Worm (Caenorhabditis elegans) whole organism, young adult: ENCODE data around the gene chca-1.

Experiments used
- hrde-1 ChIP-seq: sonication (generic microtip); optimal IDR thresholded peaks from 2 replicates; lab custom pipeline; 2016; ENCODE audit warnings: missing genetic modification characterization, mild to moderate bottlenecking, missing compliant biosample characterization, moderate library complexity, missing genotype, missing genetic modification reagents, borderline replicate concordance
- let-526 ChIP-seq: fragments of 200-800 bp; sonication (Bioruptor generic); IDR thresholded peaks from 2 replicates; pipeline ENCODE4 v1.3.6; 2022; ENCODE audit warnings: missing genetic modification reagents, missing genetic modification characterization, missing compliant biosample characterization
- lin-35 ChIP-seq, 3 experiments: fragments of 150-350 bp in 2 of 3; sonication (generic microtip) in 1 of 3; optimal IDR thresholded peaks; 2 replicates each; lab custom pipeline; 2014 to 2018; ENCODE audit warnings: missing biosample characterization in 3 of 3, missing genetic modification characterization in 3 of 3, missing genetic modification reagents in 3 of 3
- lir-1 ChIP-seq: fragments of 200-800 bp; sonication (Bioruptor generic); conservative IDR thresholded peaks from 2 replicates; pipeline ENCODE4 v1.3.6; 2022; ENCODE audit warnings: missing genetic modification reagents, missing genetic modification characterization, missing compliant biosample characterization
- madf-3 ChIP-seq: fragments of 200-800 bp; sonication (Bioruptor generic); IDR thresholded peaks from 2 replicates; pipeline ENCODE4 v1.3.6; 2022; ENCODE audit warnings: missing genetic modification reagents, missing genetic modification characterization, missing compliant biosample characterization
- mxl-1 ChIP-seq: sonication (generic microtip); optimal IDR thresholded peaks from 2 replicates; lab custom pipeline; 2016; ENCODE audit warnings: missing genetic modification characterization, missing compliant biosample characterization
- nfya-1 ChIP-seq: sonication (generic microtip); optimal IDR thresholded peaks from 2 replicates; lab custom pipeline; 2017; ENCODE audit warnings: antibody characterized with exemption, missing compliant biosample characterization, missing genetic modification characterization, borderline replicate concordance; ENCODE audit not compliant: insufficient read depth
- nfya-2 ChIP-seq: fragments of 200-800 bp; sonication (Bioruptor generic); IDR thresholded peaks from 2 replicates; pipeline ENCODE4 v1.3.6; 2022; ENCODE audit warnings: missing genetic modification reagents, missing genetic modification characterization, missing compliant biosample characterization
- nfyb-1 ChIP-seq: fragments of 200-800 bp; sonication (Bioruptor generic); IDR thresholded peaks from 2 replicates; pipeline ENCODE4 v1.3.6; 2022; ENCODE audit warnings: missing genetic modification reagents, missing genetic modification characterization, missing compliant biosample characterization
- sdz-38 ChIP-seq: sonication (generic microtip); optimal IDR thresholded peaks from 2 replicates; lab custom pipeline; 2016; ENCODE audit warnings: missing genotype, missing genetic modification characterization, missing compliant biosample characterization
- tbp1 ChIP-seq: fragments of 200-800 bp; sonication (Bioruptor generic); optimal IDR thresholded peaks from 2 replicates; lab custom pipeline; 2018; ENCODE audit warnings: mild to moderate bottlenecking, missing genetic modification characterization, missing compliant biosample characterization
- xnd-1 ChIP-seq: sonication (generic microtip); optimal IDR thresholded peaks from 2 replicates; lab custom pipeline; 2016; ENCODE audit warnings: missing genotype, missing genetic modification reagents, missing genetic modification characterization, missing compliant biosample characterization

DNA sequence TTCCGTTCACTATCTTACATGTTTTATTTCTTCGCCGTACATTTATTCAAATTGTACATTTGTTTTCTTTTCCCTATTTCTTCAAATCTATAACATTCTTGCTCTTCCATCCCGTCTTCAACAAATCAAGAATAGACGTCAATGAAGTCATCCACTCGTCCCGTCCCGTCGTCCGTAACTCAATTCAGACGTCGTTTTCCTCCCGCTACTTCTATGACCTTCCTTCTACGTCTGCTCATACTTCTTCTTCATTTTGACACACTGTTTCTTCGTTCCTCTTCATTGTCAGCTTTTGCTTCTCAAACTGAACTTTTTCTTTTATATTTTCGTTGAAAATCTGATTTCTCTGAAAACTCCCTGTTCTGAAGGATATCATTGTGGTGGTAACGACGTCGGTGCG is 8.8 kb downstream of the chca-1 start:
- TF ChIP-seq let-526 (GFP tag; lab: Robert Waterston, UW) = no peak
- TF ChIP-seq hrde-1 (tag; lab: Kevin White, UChicago) = no peak
- TF ChIP-seq nfyb-1 (GFP tag; lab: Robert Waterston, UW) = no peak
- TF ChIP-seq sdz-38 (tag; lab: Kevin White, UChicago) = no peak
- no peak for TF ChIP-seq nfya-1 (tag; lab: Kevin White, UChicago)
- TF ChIP-seq xnd-1 (tag; lab: Kevin White, UChicago) = no peak
- no peak for TF ChIP-seq lin-35 (GFP tag; optimal IDR thresholded peaks at IDR 0.05; lab: Kevin White, UChicago)
- TF ChIP-seq tbp1 = no peak
- no peak for TF ChIP-seq madf-3
- TF ChIP-seq lir-1 (GFP tag; lab: Robert Waterston, UW) = no peak
- no peak for TF ChIP-seq nfya-2 (GFP tag; lab: Robert Waterston, UW)
- no peak for TF ChIP-seq mxl-1 (tag; lab: Kevin White, UChicago)
